Fruit fly (Drosophila melanogaster): ENCODE measurements around the gene Eogt.

dm6 chr2L:2399897-2400296 is 19.0 kb downstream of the Eogt start, which contains the start of gene VGlut:
- TF ChIP-seq dmrt93B (GFP tag; optimal IDR thresholded peaks at IDR 0.05) (no peak), Hnf4 (GFP tag; optimal IDR thresholded peaks at IDR 0.05) (no peak), Rel (GFP tag; optimal IDR thresholded peaks at IDR 0.05) (no peak), Rel (tag; optimal IDR thresholded peaks at IDR 0.05) (no peak), pan (optimal IDR thresholded peaks at IDR 0.05) (no peak)
